Fruit fly (Drosophila melanogaster) whole organism, prepupa: ENCODE results near the gene CG7017.

ENCODE experiments used
- Blimp-1 ChIP-seq: fragments of 200-800 bp; sonication (Bioruptor generic); optimal IDR thresholded peaks from 3 replicates; lab custom pipeline; 2017; ENCODE audit warnings: missing biosample characterization, missing genetic modification characterization, mild to moderate bottlenecking, moderate library complexity, missing genetic modification reagents
- CG11762 ChIP-seq: fragments of 200-800 bp; sonication (Bioruptor generic); optimal IDR thresholded peaks from 3 replicates; lab custom pipeline; 2016; ENCODE audit warnings: missing biosample characterization, missing genetic modification characterization; ENCODE audit not compliant: insufficient read depth
- CG1621 ChIP-seq: fragments of 200-800 bp; sonication (Bioruptor generic); optimal IDR thresholded peaks from 3 replicates; lab custom pipeline; 2018; ENCODE audit warnings: missing biosample characterization, mild to moderate bottlenecking, missing genetic modification characterization
- CG16779 ChIP-seq: fragments of 200-800 bp; sonication (Bioruptor generic); optimal IDR thresholded peaks from 3 replicates; lab custom pipeline; 2017; ENCODE audit warnings: missing biosample characterization, mild to moderate bottlenecking, missing genetic modification characterization
- CG31627 ChIP-seq: fragments of 200-800 bp; sonication (Bioruptor generic); optimal IDR thresholded peaks from 3 replicates; lab custom pipeline; 2016; ENCODE audit warnings: missing biosample characterization, missing genetic modification characterization
- CG8319 ChIP-seq: fragments of 200-800 bp; sonication (Bioruptor generic); optimal IDR thresholded peaks from 3 replicates; lab custom pipeline; 2016; ENCODE audit warnings: missing biosample characterization, missing genetic modification characterization
- Lpt ChIP-seq: fragments of 200-800 bp; sonication (Bioruptor generic); optimal IDR thresholded peaks from 3 replicates; lab custom pipeline; 2016; ENCODE audit warnings: missing biosample characterization, missing genetic modification characterization
- achi ChIP-seq: fragments of 200-800 bp; sonication (Bioruptor generic); optimal IDR thresholded peaks from 3 replicates; lab custom pipeline; 2016; ENCODE audit warnings: missing biosample characterization, missing genetic modification characterization
- dsx ChIP-seq: fragments of 200-800 bp; optimal IDR thresholded peaks from 3 replicates; lab custom pipeline; 2019; ENCODE audit warnings: missing biosample characterization, mild to moderate bottlenecking, missing genetic modification characterization, moderate library complexity; ENCODE audit not compliant: poor library complexity, severe bottlenecking
- fd85E ChIP-seq: fragments of 200-800 bp; sonication (Bioruptor generic); optimal IDR thresholded peaks from 3 replicates; lab custom pipeline; 2016; ENCODE audit warnings: missing biosample characterization, missing genetic modification characterization
- topi ChIP-seq: fragments of 200-800 bp; sonication (Bioruptor generic); optimal IDR thresholded peaks from 3 replicates; lab custom pipeline; 2016; ENCODE audit warnings: missing biosample characterization, missing genetic modification characterization

DNA sequence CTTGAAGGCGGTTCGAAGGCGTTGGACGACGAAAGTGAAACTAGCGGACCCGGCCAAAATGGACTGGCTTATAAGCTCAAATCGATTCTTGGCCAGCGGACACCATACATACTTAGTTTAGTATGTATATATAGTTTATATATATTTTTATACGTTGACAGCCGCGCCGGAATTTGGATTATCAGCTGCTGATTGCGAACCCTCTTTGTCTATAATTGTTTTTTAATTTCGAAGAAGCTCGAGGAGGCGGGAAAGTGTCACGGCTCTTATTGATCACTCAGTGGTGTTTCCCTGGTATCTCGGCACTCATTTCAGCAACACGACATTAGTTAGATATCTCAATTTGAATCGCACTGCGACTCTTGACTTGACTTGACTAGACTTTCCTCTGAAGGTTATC, 8.5 kb upstream of the CG7017 start, which contains the start of gene CG6933:
- no peak for TF ChIP-seq dsx
- no peak for TF ChIP-seq CG8319 (GFP tag; lab: Kevin White, UChicago)
- TF ChIP-seq CG1621 (tag; lab: Kevin White, UChicago) = no peak
- TF ChIP-seq CG31627 (GFP tag; lab: Kevin White, UChicago) = no peak
- TF ChIP-seq topi (GFP tag; lab: Kevin White, UChicago) = no peak
- no peak for TF ChIP-seq fd85E
- no peak for TF ChIP-seq achi
- no peak for TF ChIP-seq Lpt
- TF ChIP-seq CG16779 (tag; lab: Kevin White, UChicago) = no peak
- no peak for TF ChIP-seq Blimp-1 (GFP tag; lab: Kevin White, UChicago)
- TF ChIP-seq CG11762 = no peak
